Worm (Caenorhabditis elegans) whole organism, L3 larva: ENCODE results near the gene F55A11.4.

Experiments used
- aly-2 ChIP-seq: fragments of 150-350 bp; optimal IDR thresholded peaks from 2 replicates; lab custom pipeline; 2014; ENCODE audit warnings: missing biosample characterization, missing genetic modification characterization
- ceh-82 ChIP-seq: fragments of 150-350 bp; optimal IDR thresholded peaks from 2 replicates; lab custom pipeline; 2014; ENCODE audit warnings: missing biosample characterization, missing genetic modification characterization
- egl-27 ChIP-seq: sonication (generic microtip); optimal IDR thresholded peaks from 4 replicates; lab custom pipeline; 2017; ENCODE audit warnings: missing biosample characterization, missing genetic modification reagents, missing genetic modification characterization
- jun-1 ChIP-seq: fragments of 150-350 bp; optimal IDR thresholded peaks from 2 replicates; lab custom pipeline; 2014; ENCODE audit warnings: missing biosample characterization, missing genetic modification reagents, missing genetic modification characterization
- pha-4 ChIP-seq: fragments of 150-350 bp; optimal IDR thresholded peaks from 2 replicates; lab custom pipeline; 2014; ENCODE audit warnings: missing biosample characterization, missing genetic modification reagents, missing genetic modification characterization
- pqm-1 ChIP-seq: fragments of 150-350 bp; optimal IDR thresholded peaks from 2 replicates; lab custom pipeline; 2017; ENCODE audit warnings: missing biosample characterization, missing genetic modification characterization, inconsistent platforms
- skn-1 ChIP-seq: fragments of 150-350 bp; optimal IDR thresholded peaks from 2 replicates; lab custom pipeline; 2014; ENCODE audit warnings: missing biosample characterization, missing genetic modification characterization
- snpc-4 ChIP-seq: fragments of 150-350 bp; optimal IDR thresholded peaks from 2 replicates; lab custom pipeline; 2014; ENCODE audit warnings: missing biosample characterization, missing genetic modification characterization
- unc-39 ChIP-seq: sonication (generic microtip); optimal IDR thresholded peaks from 4 replicates; lab custom pipeline; 2017; ENCODE audit warnings: missing biosample characterization, missing genetic modification characterization
- unc-62 ChIP-seq: fragments of 150-350 bp; sonication (generic microtip); optimal IDR thresholded peaks from 4 replicates; lab custom pipeline; 2014; ENCODE audit warnings: missing biosample characterization, missing genetic modification reagents, missing genetic modification characterization
- zag-1 ChIP-seq: fragments of 150-350 bp; optimal IDR thresholded peaks from 2 replicates; lab custom pipeline; 2014; ENCODE audit warnings: missing biosample characterization, missing genetic modification characterization
- ztf-11 ChIP-seq: fragments of 150-350 bp; optimal IDR thresholded peaks from 2 replicates; lab custom pipeline; 2014; ENCODE audit warnings: missing biosample characterization, missing genetic modification characterization

- no peak for TF ChIP-seq zag-1 (tag; lab: Kevin White, UChicago)
- TF ChIP-seq unc-62 = no peak
- peak; percentile 64 for TF ChIP-seq egl-27 (tag; lab: Kevin White, UChicago)
- TF ChIP-seq ceh-82 (tag; lab: Kevin White, UChicago) = no peak
- TF ChIP-seq aly-2 (tag; lab: Kevin White, UChicago) = no peak
- peak; percentile 45 for TF ChIP-seq snpc-4 (tag; lab: Kevin White, UChicago)
- no peak for TF ChIP-seq unc-39 (tag; lab: Kevin White, UChicago)
- TF ChIP-seq skn-1 (tag; lab: Kevin White, UChicago) = peak; percentile 49
- peak; percentile 46 for TF ChIP-seq pqm-1 (tag; lab: Kevin White, UChicago)
- TF ChIP-seq ztf-11 (tag; lab: Kevin White, UChicago) = no peak
- TF ChIP-seq jun-1 (tag; lab: Kevin White, UChicago) = no peak
- TF ChIP-seq pha-4 = peak; percentile 78
Measured at ce11 chrV:11782809-11783440, 12.7 kb downstream of the F55A11.4 start, which contains the start of gene F55A11.11.
